Fruit fly (Drosophila melanogaster): ENCODE data around the gene Gtpx.

Gene Gtpx

DNA sequence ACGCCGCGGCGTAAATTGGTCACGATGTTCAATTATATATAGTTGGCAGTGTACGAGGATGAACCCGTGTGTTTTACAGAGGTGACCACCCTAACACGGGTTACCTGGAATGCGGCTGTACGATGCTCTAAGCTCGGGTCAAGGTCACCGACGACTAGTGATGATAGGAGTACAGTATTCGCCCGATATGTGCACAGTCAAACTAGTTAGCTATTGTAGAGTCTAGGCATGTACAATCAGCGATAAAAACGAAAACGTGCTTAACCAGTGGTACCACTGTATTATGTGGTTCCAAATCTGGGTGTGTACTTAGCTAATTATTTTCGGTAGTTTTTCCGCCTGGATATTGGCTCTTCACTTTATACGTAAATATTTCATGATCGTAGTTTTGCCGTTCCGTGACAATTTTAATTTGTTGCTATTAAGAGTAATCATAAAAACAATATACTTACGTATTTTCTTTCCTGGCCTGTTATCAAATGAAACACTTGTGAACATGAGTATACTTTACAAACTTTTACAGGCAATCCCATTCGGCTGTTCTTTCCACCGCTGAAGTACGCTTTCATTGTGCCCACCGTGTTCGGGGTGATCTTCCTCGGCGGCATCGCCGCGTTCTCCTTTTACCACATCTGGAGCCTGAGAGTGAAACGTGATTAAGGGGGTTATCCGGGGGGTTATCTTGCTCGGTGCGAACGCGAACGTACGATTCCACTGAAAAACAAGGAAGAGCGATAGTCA, 5.9 kb upstream of the Gtpx start (continued):
- TF ChIP-seq CG3995 (GFP tag; optimal IDR thresholded peaks at IDR 0.05) (no peak), CG7357 (GFP tag; IDR thresholded peaks at IDR 0.05) (0 out of 3 replicates have a peak, but pooled peaks have one; percentile 6), Oaz (GFP tag; IDR thresholded peaks at IDR 0.05) (no peak), CG18619 (GFP tag; optimal IDR thresholded peaks at IDR 0.05) (no peak), CG18476 (GFP tag; optimal IDR thresholded peaks at IDR 0.05) (no peak), pita (GFP tag; optimal IDR thresholded peaks at IDR 0.05) (no peak), Opbp (GFP tag; IDR thresholded peaks at IDR 0.05; ENCODE audit: partially characterized antibody) (no peak), CG2120 (GFP tag; optimal IDR thresholded peaks at IDR 0.05) (peak; percentile 56), CG4360 (GFP tag; IDR thresholded peaks at IDR 0.05) (no peak), CG12299 (tag; optimal IDR thresholded peaks at IDR 0.05) (no peak), CG9215 (GFP tag; IDR thresholded peaks at IDR 0.05) (no peak), emc (GFP tag; optimal IDR thresholded peaks at IDR 0.05) (no peak), CG4820 (GFP tag; optimal IDR thresholded peaks at IDR 0.05) (peak; percentile 2), sqz (GFP tag; optimal IDR thresholded peaks at IDR 0.05) (no peak), CG10321 (GFP tag; IDR thresholded peaks at IDR 0.05) (no peak), dimm (GFP tag; IDR thresholded peaks at IDR 0.05) (no peak), Drgx (GFP tag; IDR thresholded peaks at IDR 0.05) (no peak), Aef1 (GFP tag; IDR thresholded peaks at IDR 0.05) (no peak), wdn (GFP tag; IDR thresholded peaks at IDR 0.05) (0 out of 2 replicates have a peak, but pooled peaks have one; percentile 18), dan (GFP tag; IDR thresholded peaks at IDR 0.05) (no peak), CG2129 (GFP tag; IDR thresholded peaks at IDR 0.05; ENCODE audit: partially characterized antibody) (no peak), CG11560 (tag; IDR thresholded peaks at IDR 0.05) (no peak), sug (tag; optimal IDR thresholded peaks at IDR 0.05) (peak; percentile 55), CG30403 (GFP tag; optimal IDR thresholded peaks at IDR 0.05) (peak; percentile 22), toy (GFP tag; IDR thresholded peaks at IDR 0.05) (no peak), Hr39 (optimal IDR thresholded peaks at IDR 0.05) (no peak), CG9817 (tag; optimal IDR thresholded peaks at IDR 0.05) (peak; percentile 4), H2.0 (GFP tag; IDR thresholded peaks at IDR 0.05) (no peak), CG18764 (GFP tag; optimal IDR thresholded peaks at IDR 0.05) (peak; percentile 21), CG8924 (tag; optimal IDR thresholded peaks at IDR 0.05) (peak; percentile 12), Dip2 (GFP tag; IDR thresholded peaks at IDR 0.05) (no peak), insv (GFP tag; optimal IDR thresholded peaks at IDR 0.05) (no peak), ttk (GFP tag; IDR thresholded peaks at IDR 0.05) (no peak), esg (GFP tag; conservative IDR thresholded peaks at IDR 0.05) (no peak), mam (GFP tag; optimal IDR thresholded peaks at IDR 0.05) (peak; percentile 41), CG6254 (GFP tag; optimal IDR thresholded peaks at IDR 0.05) (no peak), CG7839 (tag; optimal IDR thresholded peaks at IDR 0.05) (peak; percentile 42), Mad (GFP tag; optimal IDR thresholded peaks at IDR 0.05) (no peak), fd102C (GFP tag; optimal IDR thresholded peaks at IDR 0.05) (no peak), CG1603 (tag; optimal IDR thresholded peaks at IDR 0.05) (no peak), seq (GFP tag; IDR thresholded peaks at IDR 0.05) (no peak), usp (GFP tag; optimal IDR thresholded peaks at IDR 0.05) (no peak), CG16813 (GFP tag; IDR thresholded peaks at IDR 0.05; ENCODE audit: partially characterized antibody) (no peak), Myb (GFP tag; optimal IDR thresholded peaks at IDR 0.05) (no peak), Atf3 (GFP tag; optimal IDR thresholded peaks at IDR 0.05) (no peak), CG8765 (GFP tag; IDR thresholded peaks at IDR 0.05) (no peak), ase (GFP tag; IDR thresholded peaks at IDR 0.05) (no peak), bsh (GFP tag; optimal IDR thresholded peaks at IDR 0.05) (peak in 1 of 2 experiments; percentile 13), CG13287 (GFP tag; IDR thresholded peaks at IDR 0.05; ENCODE audit: partially characterized antibody) (no peak), gro (GFP tag; optimal IDR thresholded peaks at IDR 0.05) (no peak), chm (GFP tag; IDR thresholded peaks at IDR 0.05) (no peak)
